Worm (Caenorhabditis elegans) whole organism, L4/young adult: ENCODE measurements around the gene fip-7.

Experiments used
- W03F9.2 ChIP-seq: fragments of 150-350 bp; optimal IDR thresholded peaks from 2 replicates; lab custom pipeline; 2014; ENCODE audit warnings: missing biosample characterization, missing genetic modification characterization
- dao-5 ChIP-seq: sonication (generic microtip); optimal IDR thresholded peaks from 2 replicates; lab custom pipeline; 2016; ENCODE audit warnings: missing genotype, missing genetic modification characterization, moderate library complexity, missing compliant biosample characterization
- him-1 ChIP-seq: sonication (generic microtip); optimal IDR thresholded peaks from 2 replicates; lab custom pipeline; 2016; ENCODE audit warnings: missing genotype, missing genetic modification reagents, missing genetic modification characterization, missing compliant biosample characterization

DNA sequence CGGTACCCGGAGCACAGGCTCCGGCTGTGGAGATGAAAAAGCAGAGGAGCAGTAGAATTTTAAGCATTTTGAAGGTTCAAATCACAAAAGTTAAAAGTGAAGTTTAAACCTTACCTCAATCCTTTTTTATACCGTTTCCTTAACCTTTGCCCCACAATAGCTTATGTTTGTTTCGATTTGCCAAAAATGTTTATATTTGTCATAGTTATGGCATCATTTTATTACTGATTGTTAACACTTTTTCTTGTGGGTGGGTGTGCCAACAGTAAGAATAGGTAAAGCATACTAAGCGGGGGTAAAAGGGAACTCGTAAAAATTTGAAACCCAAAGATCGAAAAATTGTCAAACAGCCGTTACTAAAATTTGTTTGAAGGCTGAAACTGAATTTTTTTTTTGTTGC lies 47.6 kb upstream of the fip-7 start, which contains the start of gene Y51H4A.8:
- TF ChIP-seq him-1 (no peak), W03F9.2 (tag; lab: Kevin White, UChicago) (no peak), dao-5 (tag; lab: Kevin White, UChicago) (no peak)
